Worm (Caenorhabditis elegans) whole organism, mixed stage, embryonic: ENCODE results near the gene Y49E10.18.

ENCODE experiments used
- M03D4.4 ChIP-seq: sonication (generic microtip); optimal IDR thresholded peaks from 2 replicates; lab custom pipeline; 2017; ENCODE audit warnings: mild to moderate bottlenecking, missing genetic modification characterization, missing compliant biosample characterization
- bed-3 ChIP-seq: fragments of 200-800 bp; sonication (Bioruptor generic); optimal IDR thresholded peaks from 3 replicates; lab custom pipeline; 2018; ENCODE audit warnings: mild to moderate bottlenecking, missing genetic modification characterization, moderate library complexity, missing compliant biosample characterization
- ceh-39 ChIP-seq: fragments of 150-350 bp; optimal IDR thresholded peaks from 2 replicates; lab custom pipeline; 2014; ENCODE audit warnings: missing biosample characterization, missing genetic modification characterization
- ceh-43 ChIP-seq: fragments of 200-800 bp; sonication (Bioruptor generic); optimal IDR thresholded peaks from 2 replicates; lab custom pipeline; 2018; ENCODE audit warnings: mild to moderate bottlenecking, missing genetic modification characterization, moderate library complexity, missing compliant biosample characterization
- ceh-83 ChIP-seq: fragments of 200-800 bp; sonication (Bioruptor generic); optimal IDR thresholded peaks from 2 replicates; lab custom pipeline; 2018; ENCODE audit warnings: mild to moderate bottlenecking, missing genetic modification characterization, missing compliant biosample characterization
- ces-1 ChIP-seq: fragments of 150-350 bp; optimal IDR thresholded peaks from 2 replicates; lab custom pipeline; 2014; ENCODE audit warnings: missing biosample characterization, missing genetic modification reagents, missing genetic modification characterization
- cnd-1 ChIP-seq: fragments of 200-800 bp; sonication (Bioruptor generic); optimal IDR thresholded peaks from 2 replicates; lab custom pipeline; 2018; ENCODE audit warnings: mild to moderate bottlenecking, missing genetic modification characterization, missing compliant biosample characterization
- drap-1 ChIP-seq: fragments of 200-800 bp; sonication (Bioruptor generic); optimal IDR thresholded peaks from 3 replicates; lab custom pipeline; 2018; ENCODE audit warnings: mild to moderate bottlenecking, missing genetic modification characterization, missing compliant biosample characterization
- elt-1 ChIP-seq: sonication (generic microtip); optimal IDR thresholded peaks from 2 replicates; lab custom pipeline; 2017; ENCODE audit warnings: missing genetic modification characterization, mild to moderate bottlenecking, missing compliant biosample characterization, antibody characterized with exemption, moderate library complexity, borderline replicate concordance; ENCODE audit not compliant: insufficient read depth
- hlh-1 ChIP-seq: fragments of 150-350 bp; optimal IDR thresholded peaks from 2 replicates; lab custom pipeline; 2014; ENCODE audit warnings: missing biosample characterization, missing genetic modification reagents, missing genetic modification characterization
- lin-13 ChIP-seq: fragments of 150-350 bp; optimal IDR thresholded peaks from 2 replicates; lab custom pipeline; 2014; ENCODE audit warnings: missing biosample characterization, missing genetic modification characterization
- lin-32 ChIP-seq: fragments of 200-800 bp; sonication (Bioruptor generic); optimal IDR thresholded peaks from 2 replicates; lab custom pipeline; 2018; ENCODE audit warnings: mild to moderate bottlenecking, missing genetic modification characterization, missing compliant biosample characterization
- lsy-2 ChIP-seq: fragments of 150-350 bp; optimal IDR thresholded peaks from 2 replicates; lab custom pipeline; 2014; ENCODE audit warnings: missing biosample characterization, missing genetic modification characterization
- mab-5 ChIP-seq: fragments of 150-350 bp; optimal IDR thresholded peaks from 2 replicates; lab custom pipeline; 2014; ENCODE audit warnings: missing biosample characterization, missing genetic modification characterization
- mep-1 ChIP-seq: fragments of 150-350 bp; optimal IDR thresholded peaks from 2 replicates; lab custom pipeline; 2017; ENCODE audit warnings: missing biosample characterization, missing genetic modification reagents, missing genetic modification characterization, inconsistent platforms
- mls-2 ChIP-seq: sonication (generic microtip); optimal IDR thresholded peaks from 2 replicates; lab custom pipeline; 2016; ENCODE audit warnings: mild to moderate bottlenecking, missing genetic modification characterization, moderate library complexity, missing compliant biosample characterization
- nhr-12 ChIP-seq: fragments of 150-350 bp; optimal IDR thresholded peaks from 2 replicates; lab custom pipeline; 2014; ENCODE audit warnings: missing biosample characterization, missing genetic modification characterization
- nhr-2 ChIP-seq: fragments of 150-350 bp; optimal IDR thresholded peaks from 2 replicates; lab custom pipeline; 2014; ENCODE audit warnings: missing biosample characterization, missing genetic modification characterization
- nhr-237 ChIP-seq: fragments of 150-350 bp; optimal IDR thresholded peaks from 2 replicates; lab custom pipeline; 2014; ENCODE audit warnings: missing biosample characterization, missing genetic modification characterization
- nhr-28 ChIP-seq: fragments of 150-350 bp; optimal IDR thresholded peaks from 2 replicates; lab custom pipeline; 2014; ENCODE audit warnings: missing biosample characterization, missing genetic modification characterization
- nhr-76 ChIP-seq: sonication (generic microtip); optimal IDR thresholded peaks from 2 replicates; lab custom pipeline; 2017; ENCODE audit warnings: missing biosample characterization, missing genetic modification characterization
- pha-4 ChIP-seq: fragments of 150-350 bp; optimal IDR thresholded peaks from 2 replicates; lab custom pipeline; 2018; ENCODE audit warnings: missing biosample characterization, missing genetic modification reagents, missing genetic modification characterization
- sem-2 ChIP-seq: fragments of 200-800 bp; sonication (Bioruptor generic); optimal IDR thresholded peaks from 2 replicates; lab custom pipeline; 2018; ENCODE audit warnings: mild to moderate bottlenecking, missing genetic modification characterization, missing compliant biosample characterization
- snpc-4 ChIP-seq: fragments of 150-350 bp; optimal IDR thresholded peaks from 2 replicates; lab custom pipeline; 2014; ENCODE audit warnings: missing biosample characterization, missing genetic modification characterization
- sptf-1 ChIP-seq: sonication (generic microtip); optimal IDR thresholded peaks from 2 replicates; lab custom pipeline; 2017; ENCODE audit warnings: mild to moderate bottlenecking, missing genetic modification characterization, moderate library complexity, missing compliant biosample characterization
- tbx-8 ChIP-seq: fragments of 200-800 bp; sonication (Bioruptor generic); optimal IDR thresholded peaks from 2 replicates; lab custom pipeline; 2018; ENCODE audit warnings: mild to moderate bottlenecking, missing genetic modification characterization, moderate library complexity, missing compliant biosample characterization
- unc-120 ChIP-seq: sonication (generic microtip); optimal IDR thresholded peaks from 2 replicates; lab custom pipeline; 2017; ENCODE audit warnings: missing genetic modification characterization, missing compliant biosample characterization; ENCODE audit not compliant: poor library complexity, severe bottlenecking
- unc-39 ChIP-seq: fragments of 150-350 bp; optimal IDR thresholded peaks from 2 replicates; lab custom pipeline; 2014; ENCODE audit warnings: missing biosample characterization, missing genetic modification characterization
- zip-8 ChIP-seq: fragments of 150-350 bp; optimal IDR thresholded peaks from 2 replicates; lab custom pipeline; 2014; ENCODE audit warnings: missing biosample characterization, missing genetic modification characterization
- ztf-11 ChIP-seq: fragments of 150-350 bp; optimal IDR thresholded peaks from 2 replicates; lab custom pipeline; 2014; ENCODE audit warnings: missing biosample characterization, missing genetic modification characterization

The Y49E10.18 gene

ce11 chrIII:12456801-12457647, 11.1 kb upstream of the Y49E10.18 start, which contains the start of the genes scav-3 and Y49E10.21:
Gene scav-3 (minus strand): TSS chrIII:12456850.
Gene Y49E10.21 (plus strand): TSS chrIII:12457597.
- TF ChIP-seq nhr-28 (tag; lab: Kevin White, UChicago), result no peak
- TF ChIP-seq mep-1 (tag; lab: Kevin White, UChicago), result peak; percentile 10
- TF ChIP-seq, all 35 proteins: peak for 1

ce11 chrIII:12455651-12456420, 9.9 kb upstream of the Y49E10.18 start:
- TF ChIP-seq sem-2 (GFP tag; lab: Kevin White, UChicago) (no peak), pha-4 (tag; lab: Kevin White, UChicago) (no peak), snpc-4 (tag; lab: Kevin White, UChicago) (no peak), unc-120 (no peak), ceh-43 (GFP tag; lab: Kevin White, UChicago) (no peak), nhr-12 (no peak), tbx-8 (GFP tag; lab: Kevin White, UChicago) (no peak), nhr-76 (tag; lab: Kevin White, UChicago) (no peak), elt-1 (tag; lab: Kevin White, UChicago) (no peak), M03D4.4 (tag; lab: Kevin White, UChicago) (no peak), cnd-1 (tag; lab: Kevin White, UChicago) (no peak), nhr-2 (tag; lab: Kevin White, UChicago) (no peak)

ce11 chrIII:12453785-12454184, 7.9 kb upstream of the Y49E10.18 start:
- TF ChIP-seq nhr-2 (tag; lab: Kevin White, UChicago), result no peak

- TF ChIP-seq snpc-4 (tag; lab: Kevin White, UChicago) (no peak), hlh-1 (peak; percentile 9), lsy-2 (tag; lab: Kevin White, UChicago) (peak; percentile 71), zip-8 (tag; lab: Kevin White, UChicago) (no peak), nhr-28 (tag; lab: Kevin White, UChicago) (no peak), mls-2 (peak; percentile 61), sptf-1 (tag; lab: Kevin White, UChicago) (peak; percentile 44), ces-1 (GFP tag; lab: Kevin White, UChicago) (peak; percentile 47), lin-13 (peak; percentile 48), ztf-11 (tag; lab: Kevin White, UChicago) (no peak), tbx-8 (GFP tag; lab: Kevin White, UChicago) (no peak), nhr-237 (tag; lab: Kevin White, UChicago) (peak; percentile 15), mab-5 (tag; lab: Kevin White, UChicago) (no peak), mep-1 (tag; lab: Kevin White, UChicago) (peak; percentile 78)
Observed at ce11 chrIII:12453315-12453714, 7.4 kb upstream of the Y49E10.18 start, which contains the start of gene ani-1. Gene ani-1 (minus strand): TSS chrIII:12453375.

- TF ChIP-seq snpc-4 (tag; lab: Kevin White, UChicago) (no peak), ceh-39 (no peak), M03D4.4 (tag; lab: Kevin White, UChicago) (no peak), hlh-1 (no peak), drap-1 (GFP tag; lab: Kevin White, UChicago) (no peak), ceh-83 (GFP tag; lab: Kevin White, UChicago) (no peak), sem-2 (GFP tag; lab: Kevin White, UChicago) (no peak), nhr-12 (no peak)
Observed at ce11 chrIII:12445223-12445622, 683 bp downstream of the Y49E10.18 start.

- TF ChIP-seq lin-32 (GFP tag; lab: Kevin White, UChicago) (no peak), hlh-1 (no peak), bed-3 (GFP tag; lab: Kevin White, UChicago) (no peak), cnd-1 (tag; lab: Kevin White, UChicago) (no peak), M03D4.4 (tag; lab: Kevin White, UChicago) (no peak), unc-39 (no peak), nhr-2 (tag; lab: Kevin White, UChicago) (no peak), mls-2 (no peak), nhr-76 (tag; lab: Kevin White, UChicago) (no peak), nhr-237 (tag; lab: Kevin White, UChicago) (no peak), lin-13 (no peak), mep-1 (tag; lab: Kevin White, UChicago) (no peak), pha-4 (tag; lab: Kevin White, UChicago) (no peak), mab-5 (tag; lab: Kevin White, UChicago) (no peak), nhr-12 (no peak), sem-2 (GFP tag; lab: Kevin White, UChicago) (no peak), zip-8 (tag; lab: Kevin White, UChicago) (no peak), elt-1 (tag; lab: Kevin White, UChicago) (no peak), ceh-43 (GFP tag; lab: Kevin White, UChicago) (no peak), ztf-11 (tag; lab: Kevin White, UChicago) (no peak)
Observed at ce11 chrIII:12443880-12444279, 2.0 kb downstream of the Y49E10.18 start.
